Worm (Caenorhabditis elegans): Measurements from ENCODE around the gene T28A11.16.

- TF ChIP-seq lin-38 (GFP tag; IDR thresholded peaks at IDR 0.05), result no peak
- no peak for TF ChIP-seq unc-130 (GFP tag; optimal IDR thresholded peaks at IDR 0.05)
- no peak for TF ChIP-seq nhr-48 (tag; optimal IDR thresholded peaks at IDR 0.05)
- no peak for TF ChIP-seq zfp-2 (tag; optimal IDR thresholded peaks at IDR 0.05)
- TF ChIP-seq ztf-11 (tag; optimal IDR thresholded peaks at IDR 0.05), result no peak
- no peak for TF ChIP-seq snpc-4 (tag; optimal IDR thresholded peaks at IDR 0.05)
- TF ChIP-seq unc-62 (GFP tag; optimal IDR thresholded peaks at IDR 0.05 in 1 of 2), result no peak
- TF ChIP-seq unc-62 (tag; optimal IDR thresholded peaks at IDR 0.05), result no peak
- no peak for TF ChIP-seq tra-1 (GFP tag; IDR thresholded peaks at IDR 0.05)
- TF ChIP-seq daf-12 (tag; optimal IDR thresholded peaks at IDR 0.05), result no peak
- TF ChIP-seq F26F4.8 (GFP tag; conservative IDR thresholded peaks at IDR 0.05), result no peak
- TF ChIP-seq lin-15B (tag; optimal IDR thresholded peaks at IDR 0.05), result no peak
Observed at ce11 chrV:3281523-3281922, 22.5 kb upstream of the T28A11.16 start, which contains the start of gene T28A11.25.
